Worm (Caenorhabditis elegans) whole organism, young adult: ENCODE results near the gene abu-8.

ENCODE experiments used
- F10E7.11 ChIP-seq: sonication (generic microtip); optimal IDR thresholded peaks from 2 replicates; lab custom pipeline; 2017; ENCODE audit warnings: mild to moderate bottlenecking, missing genetic modification characterization, moderate library complexity, missing compliant biosample characterization
- F23B12.7 ChIP-seq: sonication (generic microtip); optimal IDR thresholded peaks from 2 replicates; lab custom pipeline; 2017; ENCODE audit warnings: missing genetic modification characterization, mild to moderate bottlenecking, missing compliant biosample characterization, antibody characterized with exemption, moderate library complexity; ENCODE audit not compliant: insufficient read depth
- F33H1.4 ChIP-seq: fragments of 200-800 bp; sonication (Bioruptor generic); IDR thresholded peaks from 2 replicates; pipeline ENCODE4 v1.3.6; 2022; ENCODE audit warnings: missing genetic modification reagents, missing genetic modification characterization, missing compliant biosample characterization
- F57A8.1 ChIP-seq: fragments of 200-800 bp; sonication (Bioruptor generic); optimal IDR thresholded peaks from 2 replicates; lab custom pipeline; 2018; ENCODE audit warnings: mild to moderate bottlenecking, missing genetic modification characterization, moderate library complexity, missing compliant biosample characterization
- F57C9.4 ChIP-seq: sonication (generic microtip); optimal IDR thresholded peaks from 2 replicates; lab custom pipeline; 2017; ENCODE audit warnings: mild to moderate bottlenecking, missing genetic modification characterization, missing compliant biosample characterization
- K11D2.4 ChIP-seq: fragments of 200-800 bp; sonication (Bioruptor generic); IDR thresholded peaks from 2 replicates; pipeline ENCODE4 v1.3.6; 2022; ENCODE audit warnings: missing genetic modification reagents, missing genetic modification characterization, missing compliant biosample characterization
- K12H6.12 ChIP-seq: fragments of 200-800 bp; sonication (Bioruptor generic); optimal IDR thresholded peaks from 2 replicates; lab custom pipeline; 2018; ENCODE audit warnings: mild to moderate bottlenecking, missing genetic modification characterization, missing compliant biosample characterization
- T07F8.4 ChIP-seq: sonication (generic microtip); optimal IDR thresholded peaks from 2 replicates; lab custom pipeline; 2016; ENCODE audit warnings: mild to moderate bottlenecking, missing genetic modification characterization, moderate library complexity, missing compliant biosample characterization
- Y53G8AR.9 ChIP-seq: fragments of 200-800 bp; sonication (Bioruptor generic); conservative IDR thresholded peaks from 2 replicates; pipeline ENCODE4 v1.3.6; 2022; ENCODE audit warnings: missing genetic modification reagents, missing genetic modification characterization, missing compliant biosample characterization
- Y79H2A.3 ChIP-seq: fragments of 200-800 bp; sonication (Bioruptor generic); conservative IDR thresholded peaks from 2 replicates; pipeline ENCODE4 v1.3.6; 2022; ENCODE audit warnings: missing genetic modification reagents, missing genetic modification characterization, missing compliant biosample characterization
- akir-1 ChIP-seq: fragments of 200-800 bp; sonication (Bioruptor generic); optimal IDR thresholded peaks from 2 replicates; lab custom pipeline; 2018; ENCODE audit warnings: mild to moderate bottlenecking, missing genetic modification characterization, moderate library complexity, missing compliant biosample characterization
- aptf-3 ChIP-seq: fragments of 200-800 bp; sonication (Bioruptor generic); IDR thresholded peaks from 2 replicates; pipeline ENCODE4 v1.3.6; 2022; ENCODE audit warnings: missing genetic modification characterization, missing compliant biosample characterization
- atf-7 ChIP-seq: sonication (generic microtip); optimal IDR thresholded peaks from 2 replicates; lab custom pipeline; 2017; ENCODE audit warnings: mild to moderate bottlenecking, missing genetic modification characterization, missing compliant biosample characterization
- athp-1 ChIP-seq: sonication (generic microtip); optimal IDR thresholded peaks from 2 replicates; lab custom pipeline; 2017; ENCODE audit warnings: mild to moderate bottlenecking, missing genetic modification characterization, missing compliant biosample characterization
- attf-3 ChIP-seq: fragments of 200-800 bp; sonication (Bioruptor generic); conservative IDR thresholded peaks from 2 replicates; pipeline ENCODE4 v1.3.6; 2022; ENCODE audit warnings: missing genetic modification reagents, missing genetic modification characterization, missing compliant biosample characterization
- attf-5 ChIP-seq: fragments of 200-800 bp; sonication (Bioruptor generic); optimal IDR thresholded peaks from 2 replicates; lab custom pipeline; 2018; ENCODE audit warnings: mild to moderate bottlenecking, missing genetic modification characterization, missing compliant biosample characterization
- attf-6 ChIP-seq: fragments of 200-800 bp; sonication (Bioruptor generic); IDR thresholded peaks from 2 replicates; pipeline ENCODE4 v1.3.6; 2022; ENCODE audit warnings: missing genetic modification reagents, missing genetic modification characterization, missing compliant biosample characterization
- bed-1 ChIP-seq: fragments of 200-800 bp; sonication (Bioruptor generic); IDR thresholded peaks from 2 replicates; pipeline ENCODE4 v1.3.6; 2022; ENCODE audit warnings: missing genetic modification reagents, missing genetic modification characterization, missing compliant biosample characterization
- die-1 ChIP-seq: sonication (generic microtip); optimal IDR thresholded peaks from 2 replicates; lab custom pipeline; 2016; ENCODE audit warnings: missing genotype, mild to moderate bottlenecking, missing genetic modification characterization, missing compliant biosample characterization
- dpff-1 ChIP-seq: sonication (generic microtip); optimal IDR thresholded peaks from 2 replicates; lab custom pipeline; 2017; ENCODE audit warnings: mild to moderate bottlenecking, missing genetic modification characterization, missing compliant biosample characterization
- dpl-1 ChIP-seq: fragments of 150-350 bp; optimal IDR thresholded peaks from 2 replicates; lab custom pipeline; 2014; ENCODE audit warnings: missing biosample characterization, missing genetic modification reagents, missing genetic modification characterization
- efl-1 ChIP-seq: fragments of 150-350 bp; optimal IDR thresholded peaks from 2 replicates; lab custom pipeline; 2014; ENCODE audit warnings: missing biosample characterization, missing genetic modification reagents, missing genetic modification characterization
- ekl-4 ChIP-seq: fragments of 200-800 bp; sonication (Bioruptor generic); IDR thresholded peaks from 2 replicates; pipeline ENCODE4 v1.3.6; 2022; ENCODE audit warnings: missing genetic modification reagents, missing genetic modification characterization, missing compliant biosample characterization
- hlh-12 ChIP-seq: sonication (generic microtip); optimal IDR thresholded peaks from 2 replicates; lab custom pipeline; 2016; ENCODE audit warnings: missing genetic modification characterization, missing compliant biosample characterization
- lag-1 ChIP-seq: fragments of 200-800 bp; sonication (Bioruptor generic); IDR thresholded peaks from 2 replicates; pipeline ENCODE4 v1.3.6; 2022; ENCODE audit warnings: missing genetic modification reagents, missing genetic modification characterization, missing compliant biosample characterization
- let-607 ChIP-seq, 2 experiments: fragments of 200-800 bp in 1 of 2; sonication (Bioruptor generic) in 1 of 2; sonication (generic microtip) in 1 of 2; optimal IDR thresholded peaks; 2 replicates each; lab custom pipeline; 2016 to 2018; ENCODE audit warnings: mild to moderate bottlenecking in 2 of 2, missing compliant biosample characterization in 2 of 2, missing genetic modification characterization in 2 of 2, moderate library complexity in 2 of 2, missing genotype in 1 of 2
- lin-26 ChIP-seq: fragments of 200-800 bp; sonication (Bioruptor generic); IDR thresholded peaks from 2 replicates; pipeline ENCODE4 v1.3.6; 2022; ENCODE audit warnings: missing genetic modification reagents, missing genetic modification characterization, missing compliant biosample characterization
- lin-35 ChIP-seq, 3 experiments: fragments of 150-350 bp in 2 of 3; sonication (generic microtip) in 1 of 3; optimal IDR thresholded peaks; 2 replicates each; lab custom pipeline; 2014 to 2018; ENCODE audit warnings: missing biosample characterization in 3 of 3, missing genetic modification characterization in 3 of 3, missing genetic modification reagents in 3 of 3
- lin-54 ChIP-seq: fragments of 200-800 bp; sonication (Bioruptor generic); optimal IDR thresholded peaks from 2 replicates; lab custom pipeline; 2018; ENCODE audit warnings: mild to moderate bottlenecking, missing genetic modification characterization, missing compliant biosample characterization
- madf-10 ChIP-seq: sonication (generic microtip); optimal IDR thresholded peaks from 2 replicates; lab custom pipeline; 2016; ENCODE audit warnings: mild to moderate bottlenecking, missing genetic modification characterization, missing compliant biosample characterization
- madf-3 ChIP-seq: fragments of 200-800 bp; sonication (Bioruptor generic); IDR thresholded peaks from 2 replicates; pipeline ENCODE4 v1.3.6; 2022; ENCODE audit warnings: missing genetic modification reagents, missing genetic modification characterization, missing compliant biosample characterization
- mcd-1 ChIP-seq: fragments of 200-800 bp; sonication (Bioruptor generic); IDR thresholded peaks from 2 replicates; pipeline ENCODE4 v1.3.6; 2022; ENCODE audit warnings: missing genetic modification reagents, missing genetic modification characterization, missing compliant biosample characterization
- mel-28 ChIP-seq: sonication (generic microtip); optimal IDR thresholded peaks from 2 replicates; lab custom pipeline; 2016; ENCODE audit warnings: borderline replicate concordance, mild to moderate bottlenecking, missing genetic modification characterization, missing compliant biosample characterization
- mxl-1 ChIP-seq: sonication (generic microtip); optimal IDR thresholded peaks from 2 replicates; lab custom pipeline; 2016; ENCODE audit warnings: missing genetic modification characterization, missing compliant biosample characterization
- nhr-80 ChIP-seq: sonication (generic microtip); optimal IDR thresholded peaks from 2 replicates; lab custom pipeline; 2016; ENCODE audit warnings: missing genetic modification characterization, missing compliant biosample characterization
- rpc-1 ChIP-seq, 2 experiments: fragments of 150-350 bp in 1 of 2; sonication (generic microtip) in 1 of 2; optimal IDR thresholded peaks; 2 replicates each; lab custom pipeline; 2014 to 2018; ENCODE audit warnings: missing biosample characterization in 1 of 2, missing genetic modification characterization in 1 of 2, missing genetic modification reagents in 1 of 2, missing genotype in 1 of 2
- somi-1 ChIP-seq: fragments of 200-800 bp; sonication (Bioruptor generic); optimal IDR thresholded peaks from 2 replicates; lab custom pipeline; 2018; ENCODE audit warnings: mild to moderate bottlenecking, missing genetic modification characterization, missing compliant biosample characterization
- sptf-2 ChIP-seq: fragments of 200-800 bp; sonication (Bioruptor generic); optimal IDR thresholded peaks from 2 replicates; lab custom pipeline; 2018; ENCODE audit warnings: mild to moderate bottlenecking, missing genetic modification characterization, missing compliant biosample characterization
- tbx-9 ChIP-seq: sonication (generic microtip); optimal IDR thresholded peaks from 2 replicates; lab custom pipeline; 2016; ENCODE audit warnings: borderline replicate concordance, missing genetic modification characterization, inconsistent platforms, missing compliant biosample characterization
- unc-130 ChIP-seq: sonication (generic microtip); optimal IDR thresholded peaks from 2 replicates; lab custom pipeline; 2016; ENCODE audit warnings: missing genetic modification reagents, missing genetic modification characterization, missing compliant biosample characterization
- zim-3 ChIP-seq: sonication (generic microtip); optimal IDR thresholded peaks from 2 replicates; lab custom pipeline; 2017; ENCODE audit warnings: mild to moderate bottlenecking, missing genetic modification characterization, moderate library complexity, missing compliant biosample characterization
- ztf-18 ChIP-seq: sonication (generic microtip); optimal IDR thresholded peaks from 2 replicates; lab custom pipeline; 2016; ENCODE audit warnings: missing genotype, mild to moderate bottlenecking, missing genetic modification characterization, missing compliant biosample characterization
- ztf-22 ChIP-seq: fragments of 200-800 bp; sonication (Bioruptor generic); optimal IDR thresholded peaks from 2 replicates; lab custom pipeline; 2018; ENCODE audit warnings: mild to moderate bottlenecking, missing genetic modification characterization, moderate library complexity, missing compliant biosample characterization
- ztf-3 ChIP-seq: fragments of 200-800 bp; sonication (Bioruptor generic); optimal IDR thresholded peaks from 2 replicates; lab custom pipeline; 2018; ENCODE audit warnings: mild to moderate bottlenecking, missing genetic modification characterization, missing compliant biosample characterization

abu-8 gene

ce11 chrV:5181612-5182011 lies 12.8 kb downstream of the abu-8 start, which contains the start of gene C03A7.2:
Gene C03A7.2 (plus strand): TSS chrV:5181912.
- no peak for TF ChIP-seq mcd-1
- TF ChIP-seq zim-3: no peak
- TF ChIP-seq K11D2.4 (GFP tag; lab: Robert Waterston, UW): no peak
- TF ChIP-seq madf-10: no peak
- no peak for TF ChIP-seq ztf-22 (GFP tag; lab: Kevin White, UChicago)
- no peak for TF ChIP-seq lag-1
- TF ChIP-seq mxl-1 (tag; lab: Kevin White, UChicago): no peak
- TF ChIP-seq F23B12.7: no peak
- TF ChIP-seq K12H6.12 (tag; lab: Kevin White, UChicago): no peak
- no peak for TF ChIP-seq Y79H2A.3 (GFP tag; lab: Robert Waterston, UW)
- no peak for TF ChIP-seq attf-5
- TF ChIP-seq somi-1: no peak

DNA sequence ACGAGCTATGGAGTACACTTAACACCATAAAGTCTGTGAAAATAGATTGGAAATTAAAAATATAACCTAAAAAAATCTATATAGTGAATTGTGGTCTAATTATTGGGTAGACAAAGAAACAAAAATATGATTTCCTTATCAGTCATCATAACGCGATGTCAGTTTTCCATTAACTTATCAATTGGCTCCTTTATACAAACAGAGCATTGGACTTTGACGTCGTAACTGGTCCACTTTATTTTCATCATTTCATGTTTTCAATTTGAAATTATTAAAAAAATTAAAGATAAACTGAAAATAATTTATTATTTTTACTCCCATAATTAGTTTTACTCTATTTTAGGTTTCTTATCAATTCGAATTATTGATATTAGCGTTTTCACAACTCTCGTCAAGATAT lies 16.4 kb downstream of the abu-8 start:
- no peak for TF ChIP-seq ekl-4 (GFP tag; lab: Robert Waterston, UW)
- no peak for TF ChIP-seq dpff-1
- TF ChIP-seq unc-130 (GFP tag; lab: Kevin White, UChicago): no peak
- no peak for TF ChIP-seq T07F8.4 (tag; lab: Kevin White, UChicago)
- TF ChIP-seq ztf-3 (GFP tag; lab: Kevin White, UChicago): no peak
- no peak for TF ChIP-seq F33H1.4 (GFP tag; lab: Robert Waterston, UW)
- TF ChIP-seq nhr-80 (tag; lab: Kevin White, UChicago): peak; percentile 13

- no peak for TF ChIP-seq madf-3 (GFP tag; lab: Robert Waterston, UW)
- no peak for TF ChIP-seq mel-28
- no peak for TF ChIP-seq efl-1 (GFP tag; lab: Kevin White, UChicago)
- TF ChIP-seq tbx-9 (tag; lab: Kevin White, UChicago): no peak
- no peak for TF ChIP-seq attf-3 (GFP tag; lab: Robert Waterston, UW)
- no peak for TF ChIP-seq atf-7 (tag; lab: Kevin White, UChicago)
- no peak for TF ChIP-seq madf-10
- no peak for TF ChIP-seq lin-54 (GFP tag; lab: Kevin White, UChicago)
- TF ChIP-seq unc-130 (GFP tag; lab: Kevin White, UChicago): no peak
- TF ChIP-seq F57A8.1 (GFP tag; lab: Kevin White, UChicago): no peak
- no peak for TF ChIP-seq lin-26 (GFP tag; lab: Robert Waterston, UW)
- no peak for TF ChIP-seq die-1 (tag; lab: Kevin White, UChicago)
- TF ChIP-seq akir-1 (GFP tag; lab: Kevin White, UChicago): no peak
- no peak for TF ChIP-seq sptf-2 (GFP tag; lab: Kevin White, UChicago)
- no peak for TF ChIP-seq rpc-1 (optimal IDR thresholded peaks at IDR 0.05; lab: Kevin White, UChicago)
- no peak for TF ChIP-seq rpc-1 (tag; optimal IDR thresholded peaks at IDR 0.05; lab: Kevin White, UChicago)
- TF ChIP-seq F10E7.11 (tag; lab: Kevin White, UChicago): no peak
- no peak for TF ChIP-seq bed-1 (GFP tag; lab: Robert Waterston, UW)
- TF ChIP-seq hlh-12 (tag; lab: Kevin White, UChicago): no peak
Measured at ce11 chrV:5177209-5177608, 17.2 kb downstream of the abu-8 start, which contains the start of gene ugt-51. Gene ugt-51 (minus strand): TSS chrV:5177309.

- TF ChIP-seq ztf-18 (tag; lab: Kevin White, UChicago) (no peak), F57C9.4 (tag; lab: Kevin White, UChicago) (no peak), let-607 (tag; optimal IDR thresholded peaks at IDR 0.05; lab: Kevin White, UChicago) (no peak), atf-7 (tag; lab: Kevin White, UChicago) (no peak), attf-6 (GFP tag; lab: Robert Waterston, UW) (no peak), lin-35 (GFP tag; optimal IDR thresholded peaks at IDR 0.05; lab: Kevin White, UChicago) (no peak), athp-1 (tag; lab: Kevin White, UChicago) (no peak), ztf-22 (GFP tag; lab: Kevin White, UChicago) (no peak), K11D2.4 (GFP tag; lab: Robert Waterston, UW) (no peak), dpl-1 (GFP tag; lab: Kevin White, UChicago) (no peak), nhr-80 (tag; lab: Kevin White, UChicago) (no peak), Y53G8AR.9 (GFP tag; lab: Robert Waterston, UW) (no peak), F23B12.7 (no peak), aptf-3 (GFP tag; lab: Robert Waterston, UW) (no peak)
Measured at ce11 chrV:5172833-5173232, 21.6 kb downstream of the abu-8 start, which contains the start of gene srt-65. Gene srt-65 (minus strand): TSS chrV:5172933.
